Fruit fly (Drosophila melanogaster) whole organism, pupa: ENCODE measurements around the gene Awh.
A peak's percentile ranks its signal among the peaks of the same experiment; 100 is the strongest.

Experiments
- CG10348 ChIP-seq: fragments of 200-800 bp; sonication (Bioruptor generic); IDR thresholded peaks from 2 replicates; pipeline ENCODE4 v1.3.6; 2022; ENCODE audit warnings: missing biosample characterization, missing genetic modification characterization
- CG12605 ChIP-seq: fragments of 200-800 bp; sonication (Bioruptor generic); IDR thresholded peaks from 2 replicates; pipeline ENCODE4 v1.3.6; 2022; ENCODE audit warnings: missing biosample characterization, missing genetic modification characterization
- CG13204 ChIP-seq: fragments of 200-800 bp; sonication (Bioruptor generic); optimal IDR thresholded peaks from 2 replicates; lab custom pipeline; 2018; ENCODE audit warnings: missing biosample characterization, mild to moderate bottlenecking, missing genetic modification characterization, moderate library complexity
- CG14655 ChIP-seq: fragments of 200-800 bp; sonication (Bioruptor generic); optimal IDR thresholded peaks from 3 replicates; lab custom pipeline; 2017; ENCODE audit warnings: mild to moderate bottlenecking, missing biosample characterization, missing genetic modification reagents, missing genetic modification characterization
- CG15710 ChIP-seq: fragments of 200-800 bp; sonication (Bioruptor generic); optimal IDR thresholded peaks from 2 replicates; lab custom pipeline; 2018; ENCODE audit warnings: missing biosample characterization, mild to moderate bottlenecking, missing genetic modification characterization, moderate library complexity
- CG17806 ChIP-seq: fragments of 200-800 bp; sonication (Bioruptor generic); optimal IDR thresholded peaks from 2 replicates; lab custom pipeline; 2018; ENCODE audit warnings: missing biosample characterization, mild to moderate bottlenecking, missing genetic modification characterization, moderate library complexity
- CG32121 ChIP-seq: fragments of 200-800 bp; sonication (Bioruptor generic); IDR thresholded peaks from 2 replicates; pipeline ENCODE4 v1.3.6; 2022; ENCODE audit warnings: missing biosample characterization, missing genetic modification characterization
- CG34367 ChIP-seq: fragments of 200-800 bp; sonication (Bioruptor generic); optimal IDR thresholded peaks from 2 replicates; lab custom pipeline; 2018; ENCODE audit warnings: missing biosample characterization, mild to moderate bottlenecking, missing genetic modification characterization
- CG4496 ChIP-seq: fragments of 200-800 bp; sonication (Bioruptor generic); IDR thresholded peaks from 3 replicates; pipeline ENCODE4 v1.3.6; 2022; ENCODE audit warnings: missing biosample characterization, missing genetic modification characterization
- CG8159 ChIP-seq: fragments of 200-800 bp; sonication (Bioruptor generic); optimal IDR thresholded peaks from 3 replicates; lab custom pipeline; 2018; ENCODE audit warnings: missing biosample characterization, mild to moderate bottlenecking, missing genetic modification characterization, moderate library complexity
- CG8301 ChIP-seq: fragments of 200-800 bp; sonication (Bioruptor generic); optimal IDR thresholded peaks from 2 replicates; lab custom pipeline; 2018; ENCODE audit warnings: missing biosample characterization, mild to moderate bottlenecking, missing genetic modification characterization
- CG9948 ChIP-seq: fragments of 200-800 bp; sonication (Bioruptor generic); optimal IDR thresholded peaks from 2 replicates; lab custom pipeline; 2018; ENCODE audit warnings: missing biosample characterization, mild to moderate bottlenecking, missing genetic modification characterization, moderate library complexity
- D1 ChIP-seq: fragments of 200-800 bp; sonication (Bioruptor generic); optimal IDR thresholded peaks from 2 replicates; lab custom pipeline; 2018; ENCODE audit warnings: missing biosample characterization, mild to moderate bottlenecking, missing genetic modification characterization, moderate library complexity
- EcR ChIP-seq: fragments of 200-800 bp; sonication (Bioruptor generic); optimal IDR thresholded peaks from 3 replicates; lab custom pipeline; 2019; ENCODE audit warnings: missing biosample characterization, missing genetic modification characterization, mild to moderate bottlenecking, moderate library complexity, missing genetic modification reagents
- Ets98B ChIP-seq: fragments of 200-800 bp; sonication (Bioruptor generic); IDR thresholded peaks from 2 replicates; pipeline ENCODE4 v1.3.6; 2022; ENCODE audit warnings: missing biosample characterization, missing genetic modification characterization
- Pif1A ChIP-seq: fragments of 200-800 bp; sonication (Bioruptor generic); optimal IDR thresholded peaks from 3 replicates; lab custom pipeline; 2016; ENCODE audit warnings: missing biosample characterization, missing genetic modification characterization
- Pif1B ChIP-seq: fragments of 200-800 bp; sonication (Bioruptor generic); optimal IDR thresholded peaks from 3 replicates; lab custom pipeline; 2016; ENCODE audit warnings: missing biosample characterization, missing genetic modification characterization
- Snoo ChIP-seq: fragments of 200-800 bp; sonication (Bioruptor generic); optimal IDR thresholded peaks from 3 replicates; lab custom pipeline; 2017; ENCODE audit warnings: missing biosample characterization, mild to moderate bottlenecking, missing genetic modification characterization, inconsistent platforms
- fd96Ca ChIP-seq: fragments of 200-800 bp; sonication (Bioruptor generic); IDR thresholded peaks from 3 replicates; pipeline ENCODE4 v1.3.6; 2022; ENCODE audit warnings: missing biosample characterization, missing genetic modification characterization
- gl ChIP-seq: fragments of 200-800 bp; sonication (Bioruptor generic); optimal IDR thresholded peaks from 2 replicates; lab custom pipeline; 2018; ENCODE audit warnings: missing biosample characterization, mild to moderate bottlenecking, missing genetic modification characterization
- rn ChIP-seq: fragments of 200-800 bp; sonication (Bioruptor generic); IDR thresholded peaks from 2 replicates; pipeline ENCODE4 v1.3.6; 2022; ENCODE audit warnings: missing biosample characterization, missing genetic modification characterization

Awh gene

dm6 chr3L:3825884-3826283 lies 20.1 kb upstream of the Awh start:
- TF ChIP-seq CG14655, result peak; percentile 17
- no peak for TF ChIP-seq CG12605 (GFP tag; lab: Robert Waterston, UW)

- TF ChIP-seq CG15710 (tag; lab: Kevin White, UChicago) (peak; percentile 81), CG8301 (no peak), Ets98B (GFP tag; lab: Robert Waterston, UW) (no peak; the same call in 1 of the 2 replicates), fd96Ca (peak; percentile 67; the same call in 2 of the 3 replicates), CG17806 (tag; lab: Kevin White, UChicago) (no peak), CG8159 (tag; lab: Kevin White, UChicago) (peak; percentile 85), CG13204 (GFP tag; lab: Kevin White, UChicago) (no peak), rn (GFP tag; lab: Robert Waterston, UW) (peak; percentile 64), Pif1B (peak; percentile 56), gl (tag; lab: Kevin White, UChicago) (peak; percentile 8), Snoo (tag; lab: Kevin White, UChicago) (no peak), CG4496 (GFP tag; lab: Robert Waterston, UW) (peak; percentile 63; the same call in 2 of the 3 replicates), CG10348 (GFP tag; lab: Robert Waterston, UW) (peak; percentile 60), Pif1A (GFP tag; lab: Kevin White, UChicago) (no peak), CG34367 (tag; lab: Kevin White, UChicago) (no peak), CG9948 (no peak), CG14655 (no peak), D1 (tag; lab: Kevin White, UChicago) (no peak), CG32121 (GFP tag; lab: Robert Waterston, UW) (peak; percentile 85), EcR (GFP tag; lab: Kevin White, UChicago) (no peak), CG12605 (GFP tag; lab: Robert Waterston, UW) (peak; percentile 58; the same call in 1 of the 2 replicates)
- TF ChIP-seq, all 21 proteins: peak for 10
Measured at dm6 chr3L:3826541-3826940, 19.5 kb upstream of the Awh start.

- no peak for TF ChIP-seq gl (tag; lab: Kevin White, UChicago)
- no peak for TF ChIP-seq D1 (tag; lab: Kevin White, UChicago)
- no peak for TF ChIP-seq CG10348 (GFP tag; lab: Robert Waterston, UW)
- no peak for TF ChIP-seq CG4496 (GFP tag; lab: Robert Waterston, UW)
- no peak for TF ChIP-seq CG8159 (tag; lab: Kevin White, UChicago)
- no peak for TF ChIP-seq CG32121 (GFP tag; lab: Robert Waterston, UW)
- no peak for TF ChIP-seq CG8301
- TF ChIP-seq CG14655, result no peak
- TF ChIP-seq Snoo (tag; lab: Kevin White, UChicago), result no peak
- TF ChIP-seq CG13204 (GFP tag; lab: Kevin White, UChicago), result no peak
- no peak for TF ChIP-seq fd96Ca
- no peak for TF ChIP-seq CG12605 (GFP tag; lab: Robert Waterston, UW)
- no peak for TF ChIP-seq Pif1B
- TF ChIP-seq CG34367 (tag; lab: Kevin White, UChicago), result no peak
- TF ChIP-seq CG9948, result no peak
- no peak for TF ChIP-seq CG17806 (tag; lab: Kevin White, UChicago)
- TF ChIP-seq Ets98B (GFP tag; lab: Robert Waterston, UW), result no peak
- TF ChIP-seq CG15710 (tag; lab: Kevin White, UChicago), result no peak
Measured at dm6 chr3L:3828111-3828510, 17.9 kb upstream of the Awh start.

- TF ChIP-seq CG8301, result no peak
- no peak for TF ChIP-seq CG8159 (tag; lab: Kevin White, UChicago)
- no peak for TF ChIP-seq CG14655
- TF ChIP-seq CG17806 (tag; lab: Kevin White, UChicago), result no peak
- no peak for TF ChIP-seq Pif1B
- no peak for TF ChIP-seq EcR (GFP tag; lab: Kevin White, UChicago)
- TF ChIP-seq CG12605 (GFP tag; lab: Robert Waterston, UW), result no peak
- TF ChIP-seq Snoo (tag; lab: Kevin White, UChicago), result no peak
- no peak for TF ChIP-seq CG15710 (tag; lab: Kevin White, UChicago)
Measured at dm6 chr3L:3842981-3843701, 2.9 kb upstream of the Awh start.

dm6 chr3L:3847810-3848326 lies 1.9 kb downstream of the Awh start:
- TF ChIP-seq gl (tag; lab: Kevin White, UChicago) (no peak), CG8159 (tag; lab: Kevin White, UChicago) (no peak), rn (GFP tag; lab: Robert Waterston, UW) (no peak), CG15710 (tag; lab: Kevin White, UChicago) (no peak), Pif1A (GFP tag; lab: Kevin White, UChicago) (no peak), Ets98B (GFP tag; lab: Robert Waterston, UW) (no peak), Pif1B (no peak), CG9948 (no peak), EcR (GFP tag; lab: Kevin White, UChicago) (no peak), CG12605 (GFP tag; lab: Robert Waterston, UW) (no peak), CG10348 (GFP tag; lab: Robert Waterston, UW) (no peak), CG14655 (no peak), Snoo (tag; lab: Kevin White, UChicago) (no peak), CG13204 (GFP tag; lab: Kevin White, UChicago) (no peak), CG17806 (tag; lab: Kevin White, UChicago) (no peak), CG34367 (tag; lab: Kevin White, UChicago) (no peak)
